Worm (Caenorhabditis elegans) whole organism, L1 larva: ENCODE data around the gene lgg-1.

Experiments used
- C16A3.4 ChIP-seq: fragments of 150-350 bp; optimal IDR thresholded peaks from 2 replicates; lab custom pipeline; 2014; ENCODE audit warnings: missing biosample characterization, missing genetic modification characterization
- Y116A8C.19 ChIP-seq: sonication (generic microtip); optimal IDR thresholded peaks from 2 replicates; lab custom pipeline; 2016; ENCODE audit warnings: missing compliant biosample characterization, missing genetic modification characterization, borderline replicate concordance
- alr-1 ChIP-seq: fragments of 200-800 bp; sonication (Bioruptor generic); optimal IDR thresholded peaks from 2 replicates; lab custom pipeline; 2018; ENCODE audit warnings: borderline replicate concordance, mild to moderate bottlenecking, missing genetic modification characterization, missing compliant biosample characterization
- ama-1 ChIP-seq: fragments of 150-350 bp; optimal IDR thresholded peaks from 2 replicates; lab custom pipeline; 2014
- ceh-63 ChIP-seq: fragments of 200-800 bp; sonication (Bioruptor generic); optimal IDR thresholded peaks from 2 replicates; lab custom pipeline; 2018; ENCODE audit warnings: mild to moderate bottlenecking, missing genetic modification characterization, missing compliant biosample characterization
- ceh-82 ChIP-seq, 3 experiments: fragments of 150-350 bp in 1 of 3; sonication (generic microtip) in 2 of 3; optimal IDR thresholded peaks; 2 replicates each; lab custom pipeline; 2014 to 2017; ENCODE audit warnings: missing biosample characterization in 3 of 3, missing genetic modification characterization in 3 of 3
- ceh-88 ChIP-seq: fragments of 200-800 bp; sonication (Bioruptor generic); IDR thresholded peaks from 2 replicates; pipeline ENCODE4 v1.3.6; 2022; ENCODE audit warnings: missing genetic modification characterization, missing compliant biosample characterization
- dpl-1 ChIP-seq, 3 experiments: fragments of 150-350 bp in 2 of 3; sonication (generic microtip) in 1 of 3; optimal IDR thresholded peaks; 2 replicates each; lab custom pipeline; 2014 to 2017; ENCODE audit warnings: missing biosample characterization in 3 of 3, missing genetic modification characterization in 3 of 3, missing genetic modification reagents in 3 of 3
- dsc-1 ChIP-seq: sonication (generic microtip); optimal IDR thresholded peaks from 2 replicates; lab custom pipeline; 2016; ENCODE audit warnings: mild to moderate bottlenecking, missing genetic modification characterization, missing compliant biosample characterization
- efl-1 ChIP-seq, 4 experiments: fragments of 150-350 bp; optimal IDR thresholded peaks in 3 of 4; peaks in 1 of 4; 1 replicate in 1 of 4; 2 replicates in 3 of 4; lab custom pipeline; 2014; ENCODE audit warnings: missing biosample characterization in 2 of 4, missing genetic modification characterization in 2 of 4, missing genetic modification reagents in 2 of 4
- egl-13 ChIP-seq: sonication (generic microtip); optimal IDR thresholded peaks from 2 replicates; lab custom pipeline; 2016; ENCODE audit warnings: missing genotype, missing genetic modification reagents, missing genetic modification characterization, missing compliant biosample characterization
- elt-2 ChIP-seq: sonication (generic microtip); optimal IDR thresholded peaks from 2 replicates; lab custom pipeline; 2016; ENCODE audit warnings: missing genetic modification characterization, mild to moderate bottlenecking, inconsistent platforms, missing compliant biosample characterization, missing genetic modification reagents
- ets-5 ChIP-seq: fragments of 200-800 bp; sonication (Bioruptor generic); IDR thresholded peaks from 2 replicates; pipeline ENCODE4 v1.3.6; 2022; ENCODE audit warnings: missing genetic modification characterization, missing compliant biosample characterization
- fkh-8 ChIP-seq: sonication (generic microtip); optimal IDR thresholded peaks from 2 replicates; lab custom pipeline; 2016; ENCODE audit warnings: mild to moderate bottlenecking, missing genetic modification characterization, missing compliant biosample characterization
- fos-1 ChIP-seq: fragments of 150-350 bp; optimal IDR thresholded peaks from 2 replicates; lab custom pipeline; 2014; ENCODE audit warnings: missing biosample characterization, missing genetic modification characterization
- hlh-17 ChIP-seq: fragments of 200-800 bp; sonication (Bioruptor generic); optimal IDR thresholded peaks from 2 replicates; lab custom pipeline; 2018; ENCODE audit warnings: missing genetic modification characterization, mild to moderate bottlenecking, missing compliant biosample characterization, moderate library complexity, borderline replicate concordance
- irx-1 ChIP-seq: sonication (generic microtip); optimal IDR thresholded peaks from 2 replicates; lab custom pipeline; 2016; ENCODE audit warnings: missing genetic modification characterization, missing compliant biosample characterization
- jun-1 ChIP-seq: fragments of 150-350 bp; optimal IDR thresholded peaks from 2 replicates; lab custom pipeline; 2014; ENCODE audit warnings: missing biosample characterization, missing genetic modification reagents, missing genetic modification characterization
- lin-14 ChIP-seq: fragments of 200-800 bp; sonication (Bioruptor generic); optimal IDR thresholded peaks from 2 replicates; lab custom pipeline; 2018; ENCODE audit warnings: mild to moderate bottlenecking, missing genetic modification characterization, moderate library complexity, missing compliant biosample characterization
- lin-15B ChIP-seq: fragments of 150-350 bp; sonication (generic microtip); optimal IDR thresholded peaks from 3 replicates; lab custom pipeline; 2014; ENCODE audit warnings: missing biosample characterization, missing genetic modification characterization
- lin-35 ChIP-seq, 2 experiments: fragments of 150-350 bp; optimal IDR thresholded peaks; 2 replicates each; lab custom pipeline; 2014; ENCODE audit warnings: missing biosample characterization in 2 of 2, missing genetic modification characterization in 2 of 2, missing genetic modification reagents in 2 of 2
- lin-39 ChIP-seq: fragments of 150-350 bp; optimal IDR thresholded peaks from 2 replicates; lab custom pipeline; 2014; ENCODE audit warnings: missing biosample characterization, missing genetic modification reagents, missing genetic modification characterization
- mab-9 ChIP-seq: fragments of 200-800 bp; sonication (Bioruptor generic); IDR thresholded peaks from 2 replicates; pipeline ENCODE4 v1.3.6; 2022; ENCODE audit warnings: missing genetic modification reagents, missing genetic modification characterization, missing compliant biosample characterization
- mdl-1 ChIP-seq, 2 experiments: fragments of 150-350 bp; optimal IDR thresholded peaks; 2 replicates each; lab custom pipeline; 2014 to 2017; ENCODE audit warnings: missing biosample characterization in 2 of 2, missing genetic modification characterization in 2 of 2, inconsistent platforms in 1 of 2
- mep-1 ChIP-seq: fragments of 150-350 bp; optimal IDR thresholded peaks from 2 replicates; lab custom pipeline; 2014; ENCODE audit warnings: missing biosample characterization, missing genetic modification characterization
- nhr-11 ChIP-seq: fragments of 150-350 bp; optimal IDR thresholded peaks from 2 replicates; lab custom pipeline; 2014; ENCODE audit warnings: missing biosample characterization, missing genetic modification characterization
- nhr-12 ChIP-seq: sonication (generic microtip); optimal IDR thresholded peaks from 2 replicates; lab custom pipeline; 2017; ENCODE audit warnings: missing biosample characterization, missing genetic modification characterization
- nhr-237 ChIP-seq: fragments of 150-350 bp; optimal IDR thresholded peaks from 2 replicates; lab custom pipeline; 2014; ENCODE audit warnings: missing biosample characterization, missing genetic modification characterization
- nhr-47 ChIP-seq: sonication (generic microtip); optimal IDR thresholded peaks from 2 replicates; lab custom pipeline; 2016; ENCODE audit warnings: mild to moderate bottlenecking, missing genetic modification characterization, moderate library complexity, missing compliant biosample characterization
- nhr-71 ChIP-seq: sonication (generic microtip); optimal IDR thresholded peaks from 2 replicates; lab custom pipeline; 2016; ENCODE audit warnings: mild to moderate bottlenecking, missing genetic modification characterization, moderate library complexity, missing compliant biosample characterization
- pag-3 ChIP-seq: sonication (generic microtip); optimal IDR thresholded peaks from 2 replicates; lab custom pipeline; 2017; ENCODE audit warnings: missing genetic modification characterization, mild to moderate bottlenecking, missing compliant biosample characterization, antibody characterized with exemption, borderline replicate concordance; ENCODE audit not compliant: insufficient read depth
- pax-3 ChIP-seq: fragments of 200-800 bp; sonication (Bioruptor generic); optimal IDR thresholded peaks from 2 replicates; lab custom pipeline; 2018; ENCODE audit warnings: mild to moderate bottlenecking, missing genetic modification characterization, moderate library complexity, missing compliant biosample characterization
- pqm-1 ChIP-seq: sonication (generic microtip); optimal IDR thresholded peaks from 3 replicates; lab custom pipeline; 2017; ENCODE audit warnings: missing biosample characterization, missing genetic modification characterization
- rnt-1 ChIP-seq: sonication (generic microtip); optimal IDR thresholded peaks from 2 replicates; lab custom pipeline; 2016; ENCODE audit warnings: mild to moderate bottlenecking, missing genetic modification characterization, moderate library complexity, missing compliant biosample characterization
- snpc-4 ChIP-seq: fragments of 150-350 bp; optimal IDR thresholded peaks from 2 replicates; lab custom pipeline; 2014; ENCODE audit warnings: missing biosample characterization, missing genetic modification characterization
- sptf-1 ChIP-seq: fragments of 150-350 bp; optimal IDR thresholded peaks from 2 replicates; lab custom pipeline; 2014; ENCODE audit warnings: missing biosample characterization, missing genetic modification characterization
- unc-130 ChIP-seq: fragments of 150-350 bp; optimal IDR thresholded peaks from 2 replicates; lab custom pipeline; 2017; ENCODE audit warnings: missing biosample characterization, missing genetic modification characterization, inconsistent platforms
- unc-30 ChIP-seq: sonication (generic microtip); optimal IDR thresholded peaks from 2 replicates; lab custom pipeline; 2017; ENCODE audit warnings: missing biosample characterization, missing genetic modification characterization
- unc-98 ChIP-seq: fragments of 200-800 bp; sonication (Bioruptor generic); IDR thresholded peaks from 2 replicates; pipeline ENCODE4 v1.3.6; 2022; ENCODE audit warnings: missing genetic modification characterization, missing compliant biosample characterization
- vab-15 ChIP-seq: sonication (generic microtip); optimal IDR thresholded peaks from 2 replicates; lab custom pipeline; 2017; ENCODE audit warnings: missing genotype, mild to moderate bottlenecking, missing genetic modification characterization, missing compliant biosample characterization
- xbp-1 ChIP-seq: sonication (generic microtip); optimal IDR thresholded peaks from 2 replicates; lab custom pipeline; 2016; ENCODE audit warnings: missing genetic modification characterization, missing compliant biosample characterization
- zag-1 ChIP-seq: fragments of 150-350 bp; optimal IDR thresholded peaks from 2 replicates; lab custom pipeline; 2014; ENCODE audit warnings: missing biosample characterization, missing genetic modification characterization
- zip-4 ChIP-seq: fragments of 200-800 bp; sonication (Bioruptor generic); optimal IDR thresholded peaks from 2 replicates; lab custom pipeline; 2018; ENCODE audit warnings: mild to moderate bottlenecking, missing genetic modification characterization, moderate library complexity, missing compliant biosample characterization
- ztf-11 ChIP-seq, 2 experiments: sonication (generic microtip); optimal IDR thresholded peaks; 2 replicates each; lab custom pipeline; 2016 to 2017; ENCODE audit warnings: missing genetic modification characterization in 2 of 2, missing biosample characterization in 1 of 2, missing compliant biosample characterization in 1 of 2

Gene lgg-1

ce11 chrII:6339948-6340347 is 7.6 kb downstream of the lgg-1 start, which contains the start of gene C32D5.7:
Gene C32D5.7, minus strand, starts transcription at chrII:6340048.
- no peak for TF ChIP-seq zag-1 (tag; lab: Kevin White, UChicago)
- no peak for TF ChIP-seq lin-14 (GFP tag; lab: Kevin White, UChicago)
- TF ChIP-seq nhr-12 (tag; lab: Kevin White, UChicago), result no peak

ce11 chrII:6339511-6339910 is 8.0 kb downstream of the lgg-1 start:
- TF ChIP-seq unc-98 (GFP tag; lab: Robert Waterston, UW) (no peak), elt-2 (peak; percentile 57), vab-15 (tag; lab: Kevin White, UChicago) (no peak), pax-3 (tag; lab: Kevin White, UChicago) (no peak), zip-4 (GFP tag; lab: Kevin White, UChicago) (no peak), alr-1 (tag; lab: Kevin White, UChicago) (no peak), lin-35 (GFP tag; optimal IDR thresholded peaks at IDR 0.05; lab: Kevin White, UChicago) (peak in 1 of 2 experiments; percentile 6), lin-39 (tag; lab: Kevin White, UChicago) (no peak), lin-14 (GFP tag; lab: Kevin White, UChicago) (no peak), mdl-1 (tag; optimal IDR thresholded peaks at IDR 0.05; lab: Kevin White, UChicago) (no peak), mab-9 (GFP tag; lab: Robert Waterston, UW) (no peak), dpl-1 (GFP tag; optimal IDR thresholded peaks at IDR 0.05; lab: Kevin White, UChicago) (no peak), jun-1 (tag; lab: Kevin White, UChicago) (no peak), hlh-17 (no peak)

- TF ChIP-seq ceh-63 (GFP tag; lab: Kevin White, UChicago) (no peak), nhr-12 (tag; lab: Kevin White, UChicago) (no peak), sptf-1 (tag; lab: Kevin White, UChicago) (no peak), nhr-47 (peak; percentile 15), ceh-82 (tag; optimal IDR thresholded peaks at IDR 0.05; lab: Kevin White, UChicago) (no peak), C16A3.4 (tag; lab: Kevin White, UChicago) (no peak), pax-3 (tag; lab: Kevin White, UChicago) (peak; percentile 35), pqm-1 (tag; lab: Kevin White, UChicago) (peak; percentile 41), ztf-11 (tag; optimal IDR thresholded peaks at IDR 0.05; lab: Kevin White, UChicago) (no peak), hlh-17 (no peak), unc-130 (tag; lab: Kevin White, UChicago) (no peak), mep-1 (tag; lab: Kevin White, UChicago) (no peak), efl-1 (optimal IDR thresholded peaks at IDR 0.05; lab: Kevin White, UChicago) (no peak), efl-1 (GFP tag; optimal IDR thresholded peaks at IDR 0.05 in 1 of 2; lab: Kevin White, UChicago) (peak in 1 of 2 experiments; percentile 88), snpc-4 (no peak), nhr-237 (tag; lab: Kevin White, UChicago) (no peak), fkh-8 (tag; lab: Kevin White, UChicago) (peak; percentile 89), ceh-88 (GFP tag; lab: Robert Waterston, UW) (no peak), dsc-1 (peak; percentile 31), egl-13 (tag; lab: Kevin White, UChicago) (no peak), ets-5 (GFP tag; lab: Robert Waterston, UW) (no peak), nhr-71 (peak; percentile 46), pag-3 (no peak), irx-1 (tag; lab: Kevin White, UChicago) (no peak), lin-15B (tag; lab: Kevin White, UChicago) (no peak), dpl-1 (GFP tag; optimal IDR thresholded peaks at IDR 0.05; lab: Kevin White, UChicago) (no peak), unc-30 (tag; lab: Kevin White, UChicago) (no peak), mab-9 (GFP tag; lab: Robert Waterston, UW) (no peak), lin-39 (tag; lab: Kevin White, UChicago) (no peak), zip-4 (GFP tag; lab: Kevin White, UChicago) (no peak), xbp-1 (no peak), nhr-11 (tag; lab: Kevin White, UChicago) (peak; percentile 6), vab-15 (tag; lab: Kevin White, UChicago) (no peak), ama-1 (lab: Kevin White, UChicago) (no peak), rnt-1 (tag; lab: Kevin White, UChicago) (no peak), elt-2 (peak; percentile 17), fos-1 (tag; lab: Kevin White, UChicago) (no peak), Y116A8C.19 (tag; lab: Kevin White, UChicago) (no peak), unc-98 (GFP tag; lab: Robert Waterston, UW) (no peak), lin-14 (GFP tag; lab: Kevin White, UChicago) (no peak)
Measured at ce11 chrII:6335358-6335757, 12.2 kb downstream of the lgg-1 start, which contains the start of gene C32D5.14. Gene C32D5.14, plus strand, starts transcription at chrII:6335488.
